Worm (Caenorhabditis elegans) whole organism, L4 larva: Measurements from ENCODE around the gene fbxb-9.

Experiments used
- F10B5.3 ChIP-seq: sonication (generic microtip); optimal IDR thresholded peaks from 2 replicates; lab custom pipeline; 2016; ENCODE audit warnings: mild to moderate bottlenecking, missing genetic modification characterization, missing compliant biosample characterization
- F37D6.2 ChIP-seq: sonication (generic microtip); optimal IDR thresholded peaks from 2 replicates; lab custom pipeline; 2016; ENCODE audit warnings: mild to moderate bottlenecking, missing genetic modification characterization, missing compliant biosample characterization
- F49E8.2 ChIP-seq: sonication (generic microtip); optimal IDR thresholded peaks from 2 replicates; lab custom pipeline; 2016; ENCODE audit warnings: missing compliant biosample characterization, mild to moderate bottlenecking, missing genetic modification characterization, borderline replicate concordance
- R02D3.7 ChIP-seq: fragments of 150-350 bp; sonication (generic microtip); optimal IDR thresholded peaks from 3 replicates; lab custom pipeline; 2014; ENCODE audit warnings: missing biosample characterization, missing genetic modification characterization
- Y105C5A.15 ChIP-seq: fragments of 200-800 bp; sonication (Bioruptor generic); IDR thresholded peaks from 2 replicates; pipeline ENCODE4 v1.3.6; 2022; ENCODE audit warnings: missing genetic modification characterization, missing compliant biosample characterization
- Y48G9A.11 ChIP-seq: fragments of 200-800 bp; sonication (Bioruptor generic); IDR thresholded peaks from 2 replicates; pipeline ENCODE4 v1.3.6; 2022; ENCODE audit warnings: missing genetic modification reagents, missing genetic modification characterization, missing compliant biosample characterization
- Y75B8A.6 ChIP-seq: fragments of 200-800 bp; sonication (Bioruptor generic); IDR thresholded peaks from 2 replicates; pipeline ENCODE4 v1.3.6; 2022; ENCODE audit warnings: missing genetic modification reagents, missing genetic modification characterization, missing compliant biosample characterization
- ZK546.5 ChIP-seq, 2 experiments: sonication (generic microtip); optimal IDR thresholded peaks; 2 replicates each; lab custom pipeline; 2017; ENCODE audit warnings: missing biosample characterization in 2 of 2, missing genetic modification characterization in 2 of 2
- aha-1 ChIP-seq: fragments of 150-350 bp; peaks from one replicate; lab custom pipeline; 2014; ENCODE audit warnings: missing biosample characterization, missing genetic modification characterization
- arid-1 ChIP-seq: fragments of 200-800 bp; sonication (Bioruptor generic); conservative IDR thresholded peaks from 2 replicates; pipeline ENCODE4 v1.3.6; 2022; ENCODE audit warnings: missing genetic modification reagents, missing genetic modification characterization, missing compliant biosample characterization
- ceh-20 ChIP-seq: fragments of 200-800 bp; sonication (Bioruptor generic); IDR thresholded peaks from 2 replicates; pipeline ENCODE4 v1.3.6; 2022; ENCODE audit warnings: missing genetic modification reagents, missing genetic modification characterization, missing compliant biosample characterization
- daf-16 ChIP-seq, 3 experiments: sonication (generic microtip); optimal IDR thresholded peaks; 2 replicates each; lab custom pipeline; 2016 to 2017; ENCODE audit warnings: missing genetic modification characterization in 3 of 3, missing genetic modification reagents in 3 of 3, mild to moderate bottlenecking in 2 of 3, missing compliant biosample characterization in 2 of 3, missing biosample characterization in 1 of 3, moderate library complexity in 1 of 3
- daf-8 ChIP-seq: fragments of 200-800 bp; sonication (Bioruptor generic); IDR thresholded peaks from 2 replicates; pipeline ENCODE4 v1.3.6; 2022; ENCODE audit warnings: missing genetic modification characterization, missing compliant biosample characterization
- dpl-1 ChIP-seq: fragments of 150-350 bp; optimal IDR thresholded peaks from 2 replicates; lab custom pipeline; 2014; ENCODE audit warnings: missing biosample characterization, missing genetic modification reagents, missing genetic modification characterization
- egl-27 ChIP-seq: sonication (generic microtip); optimal IDR thresholded peaks from 3 replicates; lab custom pipeline; 2017; ENCODE audit warnings: missing biosample characterization, missing genetic modification reagents, missing genetic modification characterization
- hmg-1.1 ChIP-seq: fragments of 200-800 bp; sonication (Bioruptor generic); IDR thresholded peaks from 2 replicates; pipeline ENCODE4 v1.3.6; 2022; ENCODE audit warnings: missing genetic modification reagents, missing genetic modification characterization, missing compliant biosample characterization
- lin-1 ChIP-seq: fragments of 200-800 bp; sonication (Bioruptor generic); IDR thresholded peaks from 2 replicates; pipeline ENCODE4 v1.3.6; 2022; ENCODE audit warnings: missing genetic modification reagents, missing genetic modification characterization, missing compliant biosample characterization
- lin-13 ChIP-seq: fragments of 150-350 bp; optimal IDR thresholded peaks from 2 replicates; lab custom pipeline; 2014; ENCODE audit warnings: missing biosample characterization, missing genetic modification reagents, missing genetic modification characterization
- lin-38 ChIP-seq: fragments of 200-800 bp; sonication (Bioruptor generic); IDR thresholded peaks from 2 replicates; pipeline ENCODE4 v1.3.6; 2022; ENCODE audit warnings: missing genetic modification reagents, missing genetic modification characterization, missing compliant biosample characterization
- lsy-2 ChIP-seq, 2 experiments: fragments of 150-350 bp in 1 of 2; sonication (generic microtip) in 1 of 2; optimal IDR thresholded peaks; 2 replicates each; lab custom pipeline; 2014 to 2017; ENCODE audit warnings: missing biosample characterization in 2 of 2, missing genetic modification characterization in 2 of 2
- mdl-1 ChIP-seq, 2 experiments: fragments of 150-350 bp in 1 of 2; sonication (generic microtip) in 1 of 2; optimal IDR thresholded peaks; 2 replicates each; lab custom pipeline; 2014 to 2017; ENCODE audit warnings: missing biosample characterization in 2 of 2, missing genetic modification characterization in 2 of 2
- mdt-29 ChIP-seq: fragments of 200-800 bp; sonication (Bioruptor generic); IDR thresholded peaks from 2 replicates; pipeline ENCODE4 v1.3.6; 2022; ENCODE audit warnings: missing genetic modification reagents, missing genetic modification characterization, missing compliant biosample characterization
- mes-2 ChIP-seq: sonication (generic microtip); optimal IDR thresholded peaks from 2 replicates; lab custom pipeline; 2016; ENCODE audit warnings: missing genotype, mild to moderate bottlenecking, missing genetic modification characterization, missing compliant biosample characterization; ENCODE audit not compliant: poor library complexity, severe bottlenecking
- mxl-2 ChIP-seq: fragments of 200-800 bp; sonication (Bioruptor generic); conservative IDR thresholded peaks from 2 replicates; pipeline ENCODE4 v1.3.6; 2022; ENCODE audit warnings: missing genetic modification reagents, missing genetic modification characterization, missing compliant biosample characterization
- nhr-41 ChIP-seq: fragments of 200-800 bp; sonication (Bioruptor generic); IDR thresholded peaks from 2 replicates; pipeline ENCODE4 v1.3.6; 2022; ENCODE audit warnings: missing genetic modification reagents, missing genetic modification characterization, missing compliant biosample characterization
- nhr-77 ChIP-seq: fragments of 150-350 bp; optimal IDR thresholded peaks from 2 replicates; lab custom pipeline; 2014; ENCODE audit warnings: missing biosample characterization, missing genetic modification characterization
- pha-4 ChIP-seq, 2 experiments: fragments of 150-350 bp in 1 of 2; fragments of 200-800 bp in 1 of 2; sonication (Bioruptor generic) in 1 of 2; IDR thresholded peaks in 1 of 2; optimal IDR thresholded peaks in 1 of 2; 2 replicates each; pipeline versions ENCODE4 v1.3.6 to Lab custom; 2014 to 2022; ENCODE audit warnings: missing genetic modification characterization in 2 of 2, missing genetic modification reagents in 2 of 2, missing biosample characterization in 1 of 2, missing compliant biosample characterization in 1 of 2
- php-3 ChIP-seq: fragments of 200-800 bp; sonication (Bioruptor generic); IDR thresholded peaks from 2 replicates; pipeline ENCODE4 v1.3.6; 2022; ENCODE audit warnings: missing genetic modification reagents, missing genetic modification characterization, missing compliant biosample characterization
- saeg-2 ChIP-seq: fragments of 200-800 bp; sonication (Bioruptor generic); IDR thresholded peaks from 2 replicates; pipeline ENCODE4 v1.3.6; 2022; ENCODE audit warnings: missing genetic modification reagents, missing genetic modification characterization, missing compliant biosample characterization
- set-16 ChIP-seq: fragments of 200-800 bp; sonication (Bioruptor generic); IDR thresholded peaks from 2 replicates; pipeline ENCODE4 v1.3.6; 2022; ENCODE audit warnings: missing genetic modification reagents, missing genetic modification characterization, missing compliant biosample characterization
- snpc-1.2 ChIP-seq: fragments of 200-800 bp; sonication (Bioruptor generic); IDR thresholded peaks from 2 replicates; pipeline ENCODE4 v1.3.6; 2022; ENCODE audit warnings: missing genetic modification reagents, missing genetic modification characterization, missing compliant biosample characterization
- tra-1 ChIP-seq: fragments of 200-800 bp; sonication (Bioruptor generic); IDR thresholded peaks from 2 replicates; pipeline ENCODE4 v1.3.6; 2022; ENCODE audit warnings: missing genetic modification reagents, missing genetic modification characterization, missing compliant biosample characterization
- unc-62 ChIP-seq, 3 experiments: fragments of 150-350 bp in 1 of 3; sonication (generic microtip); optimal IDR thresholded peaks in 2 of 3; peaks in 1 of 3; 1 replicate in 1 of 3; 2 replicates in 2 of 3; lab custom pipeline; 2014 to 2017; ENCODE audit warnings: missing biosample characterization in 3 of 3, missing genetic modification characterization in 3 of 3, missing genetic modification reagents in 3 of 3, missing genotype in 1 of 3
- zfp-2 ChIP-seq: sonication (generic microtip); optimal IDR thresholded peaks from 2 replicates; lab custom pipeline; 2016; ENCODE audit warnings: mild to moderate bottlenecking, missing genetic modification characterization, missing compliant biosample characterization
- zfp-3 ChIP-seq: fragments of 200-800 bp; sonication (Bioruptor generic); conservative IDR thresholded peaks from 2 replicates; pipeline ENCODE4 v1.3.6; 2022; ENCODE audit warnings: missing genetic modification reagents, missing genetic modification characterization, missing compliant biosample characterization
- zip-11 ChIP-seq: fragments of 200-800 bp; sonication (Bioruptor generic); IDR thresholded peaks from 2 replicates; pipeline ENCODE4 v1.3.6; 2022; ENCODE audit warnings: missing genetic modification characterization, missing compliant biosample characterization
- ztf-7 ChIP-seq: fragments of 150-350 bp; optimal IDR thresholded peaks from 2 replicates; lab custom pipeline; 2014; ENCODE audit warnings: missing biosample characterization, missing genetic modification characterization

Gene fbxb-9

DNA sequence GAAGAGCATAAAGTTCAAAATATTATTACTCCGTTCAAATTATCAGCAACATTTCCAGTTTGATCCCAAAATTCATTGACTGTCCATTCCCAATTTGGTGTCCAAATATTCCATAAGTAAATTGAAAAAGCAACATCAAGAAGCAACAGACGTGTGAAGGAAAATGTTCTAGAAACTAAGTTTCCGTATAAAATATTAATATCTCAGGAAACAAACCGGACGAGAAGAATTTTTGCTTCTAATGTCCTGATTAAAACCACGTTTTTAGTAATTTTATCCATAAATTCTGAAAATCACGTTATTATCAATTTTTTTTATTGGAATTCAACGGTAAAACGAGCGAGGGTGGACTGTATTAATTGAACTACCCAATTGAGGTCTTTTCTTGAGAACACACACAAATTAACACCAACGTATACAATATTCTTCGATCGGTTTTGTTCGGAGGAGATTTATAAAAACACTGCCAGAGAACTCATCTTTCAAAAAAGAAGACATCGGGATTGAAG lies 15.3 kb downstream of the fbxb-9 start, which contains the start of gene pigq-1 (continued):
- TF ChIP-seq daf-16 (GFP tag; optimal IDR thresholded peaks at IDR 0.05; lab: Kevin White, UChicago) (peak in 1 of 2 experiments; percentile 40), daf-16 (tag; optimal IDR thresholded peaks at IDR 0.05; lab: Kevin White, UChicago) (peak; percentile 49), lin-13 (no peak)
- TF ChIP-seq, all 104 proteins: peak for 28

- TF ChIP-seq aha-1 (peak; percentile 98), zip-11 (GFP tag; lab: Robert Waterston, UW) (no peak)
Observed at ce11 chrIV:11146492-11146891, 15.9 kb downstream of the fbxb-9 start.

- TF ChIP-seq php-3 (GFP tag; lab: Robert Waterston, UW) (no peak), ceh-20 (GFP tag; lab: Robert Waterston, UW) (no peak), unc-62 (GFP tag; optimal IDR thresholded peaks at IDR 0.05 in 1 of 2; lab: Kevin White, UChicago) (peak in 1 of 2 experiments; percentile 51), unc-62 (tag; optimal IDR thresholded peaks at IDR 0.05; lab: Kevin White, UChicago) (no peak), Y105C5A.15 (no peak), pha-4 (GFP tag; IDR thresholded peaks at IDR 0.05; lab: Robert Waterston, UW) (peak; percentile 64; the same call in 1 of the 2 replicates), pha-4 (tag; optimal IDR thresholded peaks at IDR 0.05; lab: Kevin White, UChicago) (no peak), arid-1 (GFP tag; lab: Robert Waterston, UW) (peak; percentile 80), snpc-1.2 (GFP tag; lab: Robert Waterston, UW) (0 out of 2 replicates have a peak, but pooled peaks have one; percentile 15), F49E8.2 (tag; lab: Kevin White, UChicago) (peak; percentile 89), set-16 (no peak), lin-38 (peak; percentile 62), tra-1 (GFP tag; lab: Robert Waterston, UW) (no peak), zfp-3 (GFP tag; lab: Robert Waterston, UW) (0 out of 2 replicates have a peak, but pooled peaks have one; percentile 30), Y48G9A.11 (GFP tag; lab: Robert Waterston, UW) (0 out of 2 replicates have a peak, but pooled peaks have one; percentile 6), F10B5.3 (tag; lab: Kevin White, UChicago) (no peak)
Observed at ce11 chrIV:11145929-11146339, 16.4 kb downstream of the fbxb-9 start.

ce11 chrIV:11143228-11143444 lies 19.2 kb downstream of the fbxb-9 start, which contains the start of gene F01G4.4:
TSS of gene F01G4.4 (plus strand) at chrIV:11143345.
- TF ChIP-seq ztf-7 (tag; lab: Kevin White, UChicago), result no peak
- no peak for TF ChIP-seq zfp-2
- TF ChIP-seq lin-1 (GFP tag; lab: Robert Waterston, UW), result no peak
- TF ChIP-seq ZK546.5 (tag; optimal IDR thresholded peaks at IDR 0.05; lab: Kevin White, UChicago), result no peak

- peak; percentile 93 for TF ChIP-seq dpl-1 (GFP tag; lab: Kevin White, UChicago)
- TF ChIP-seq Y105C5A.15, result no peak
- TF ChIP-seq Y75B8A.6 (GFP tag; lab: Robert Waterston, UW), result no peak
- no peak for TF ChIP-seq mxl-2 (GFP tag; lab: Robert Waterston, UW)
- no peak for TF ChIP-seq F37D6.2 (tag; lab: Kevin White, UChicago)
- TF ChIP-seq ceh-20 (GFP tag; lab: Robert Waterston, UW), result no peak
- TF ChIP-seq lsy-2 (tag; optimal IDR thresholded peaks at IDR 0.05; lab: Kevin White, UChicago), result peak in 1 of 2 experiments; percentile 78
- peak; percentile 36 for TF ChIP-seq egl-27
- no peak for TF ChIP-seq daf-8
- TF ChIP-seq mes-2 (tag; lab: Kevin White, UChicago), result no peak
- TF ChIP-seq hmg-1.1 (GFP tag; lab: Robert Waterston, UW), result no peak
- TF ChIP-seq snpc-1.2 (GFP tag; lab: Robert Waterston, UW), result peak; percentile 21; the same call in 1 of the 2 replicates
- peak; percentile 40 for TF ChIP-seq lin-38
- no peak for TF ChIP-seq F10B5.3 (tag; lab: Kevin White, UChicago)
- no peak for TF ChIP-seq pha-4 (GFP tag; IDR thresholded peaks at IDR 0.05; lab: Robert Waterston, UW)
- TF ChIP-seq pha-4 (tag; optimal IDR thresholded peaks at IDR 0.05; lab: Kevin White, UChicago), result no peak
- TF ChIP-seq nhr-77, result peak; percentile 7
- TF ChIP-seq mdl-1 (tag; optimal IDR thresholded peaks at IDR 0.05; lab: Kevin White, UChicago), result no peak
- no peak for TF ChIP-seq zfp-3 (GFP tag; lab: Robert Waterston, UW)
- no peak for TF ChIP-seq mdt-29
- TF ChIP-seq R02D3.7, result no peak
- no peak for TF ChIP-seq saeg-2 (GFP tag; lab: Robert Waterston, UW)
- no peak for TF ChIP-seq nhr-41 (GFP tag; lab: Robert Waterston, UW)
- no peak for TF ChIP-seq daf-16 (GFP tag; optimal IDR thresholded peaks at IDR 0.05; lab: Kevin White, UChicago)
- peak; percentile 34 for TF ChIP-seq daf-16 (tag; optimal IDR thresholded peaks at IDR 0.05; lab: Kevin White, UChicago)
- no peak for TF ChIP-seq lin-13
Observed at ce11 chrIV:11142314-11143227, 19.8 kb downstream of the fbxb-9 start, which contains the start of gene skih-2. TSS of gene skih-2 (minus strand) at chrIV:11142364.
